Worm (Caenorhabditis elegans) whole organism, L1 larva: ENCODE measurements around the gene dct-13.
"Not testable (repeated sequence)": the region's sequence is repeated elsewhere in the genome, so short reads cannot be mapped to it uniquely, and the experiment has no call there.

Source experiments
- ceh-82 ChIP-seq, 3 experiments: fragments of 150-350 bp in 1 of 3; sonication (generic microtip) in 2 of 3; optimal IDR thresholded peaks; 2 replicates each; lab custom pipeline; 2014 to 2017; ENCODE audit warnings: missing biosample characterization in 3 of 3, missing genetic modification characterization in 3 of 3
- isw-1 ChIP-seq: fragments of 200-800 bp; sonication (Bioruptor generic); IDR thresholded peaks from 2 replicates; pipeline ENCODE4 v1.3.6; 2022; ENCODE audit warnings: missing genetic modification characterization, missing compliant biosample characterization
- jun-1 ChIP-seq: fragments of 150-350 bp; optimal IDR thresholded peaks from 2 replicates; lab custom pipeline; 2014; ENCODE audit warnings: missing biosample characterization, missing genetic modification reagents, missing genetic modification characterization
- nhr-20 ChIP-seq: sonication (generic microtip); optimal IDR thresholded peaks from 2 replicates; lab custom pipeline; 2016; ENCODE audit warnings: mild to moderate bottlenecking, missing genetic modification characterization, missing compliant biosample characterization
- ztf-11 ChIP-seq, 2 experiments: sonication (generic microtip); optimal IDR thresholded peaks; 2 replicates each; lab custom pipeline; 2016 to 2017; ENCODE audit warnings: missing genetic modification characterization in 2 of 2, missing biosample characterization in 1 of 2, missing compliant biosample characterization in 1 of 2

- TF ChIP-seq nhr-20 (tag; lab: Kevin White, UChicago); jun-1 (tag; lab: Kevin White, UChicago); isw-1; ztf-11 (tag; optimal IDR thresholded peaks at IDR 0.05; lab: Kevin White, UChicago); ceh-82 (tag; optimal IDR thresholded peaks at IDR 0.05; lab: Kevin White, UChicago): not testable (repeated sequence)
Observed at ce11 chrIV:17064937-17065336, 40.0 kb upstream of the dct-13 start, which contains the start of gene Y116A8C.465.
